ENCODE assay signal across 1 fruit fly cellular context in genomic region chr2L:7984889-7985514, dm6.
A peak's percentile ranks its signal among the peaks of the same experiment; 100 is the strongest.
TF ChIP-seq lines count a peak whose summit lies in the region.

No protein-coding gene starts in this region.

TF ChIP-seq in whole organism, embryonic, 481 proteins besides CTCF, POLR2A, EP300 and RAD21 (continued from another document):
- TF ChIP-seq CG15479 (GFP tag; optimal IDR thresholded peaks at IDR 0.05; lab: Kevin White, UChicago) (peak; percentile 28), vnd (GFP tag; IDR thresholded peaks at IDR 0.05; lab: Robert Waterston, UW; ENCODE audit: partially characterized antibody) (peak; percentile 70), CG12659 (GFP tag; optimal IDR thresholded peaks at IDR 0.05; lab: Kevin White, UChicago) (peak; percentile 5), CG2678 (tag; optimal IDR thresholded peaks at IDR 0.05; lab: Kevin White, UChicago) (peak; percentile 27), CkIIα-i1 (GFP tag; IDR thresholded peaks at IDR 0.05; lab: Robert Waterston, UW) (no peak), Trl (optimal IDR thresholded peaks at IDR 0.05; lab: Kevin White, UChicago) (peak; percentile 27 to 38), Trl (GFP tag; optimal IDR thresholded peaks at IDR 0.05; lab: Kevin White, UChicago) (peak; percentile 7), wdn (GFP tag; IDR thresholded peaks at IDR 0.05; lab: Robert Waterston, UW) (no peak), CG8281 (tag; optimal IDR thresholded peaks at IDR 0.05; lab: Kevin White, UChicago) (peak; percentile 92), sqz (GFP tag; optimal IDR thresholded peaks at IDR 0.05; lab: Kevin White, UChicago) (peak; percentile 5), CG30403 (GFP tag; optimal IDR thresholded peaks at IDR 0.05; lab: Kevin White, UChicago) (peak; percentile 27), CG2120 (GFP tag; optimal IDR thresholded peaks at IDR 0.05; lab: Kevin White, UChicago) (peak; percentile 11), unpg (GFP tag; optimal IDR thresholded peaks at IDR 0.05; lab: Kevin White, UChicago) (peak; percentile 21), ato (GFP tag; IDR thresholded peaks at IDR 0.05; lab: Robert Waterston, UW; ENCODE audit: partially characterized antibody) (peak; percentile 8; the same call in 1 of the 2 replicates), tin (GFP tag; optimal IDR thresholded peaks at IDR 0.05; lab: Kevin White, UChicago) (peak; percentile 53), sna (GFP tag; IDR thresholded peaks at IDR 0.05; lab: Robert Waterston, UW; ENCODE audit: partially characterized antibody) (peak; percentile 31; the same call in 1 of the 2 replicates), CG8089 (GFP tag; optimal IDR thresholded peaks at IDR 0.05; lab: Kevin White, UChicago) (no peak), Hr3 (GFP tag; optimal IDR thresholded peaks at IDR 0.05; lab: Kevin White, UChicago) (no peak), CG32772 (GFP tag; IDR thresholded peaks at IDR 0.05; lab: Robert Waterston, UW) (0 out of 2 replicates have a peak, but pooled peaks have one; percentile 9), CG5953 (GFP tag; IDR thresholded peaks at IDR 0.05; lab: Robert Waterston, UW) (no peak), eve (GFP tag; optimal IDR thresholded peaks at IDR 0.05; lab: Kevin White, UChicago) (no peak), az2 (GFP tag; optimal IDR thresholded peaks at IDR 0.05; lab: Kevin White, UChicago) (peak; percentile 19), Max (GFP tag; optimal IDR thresholded peaks at IDR 0.05; lab: Kevin White, UChicago) (peak; percentile 5), CG17361 (GFP tag; IDR thresholded peaks at IDR 0.05; lab: Robert Waterston, UW) (peak; percentile 33; the same call in 1 of the 3 replicates), Six4 (GFP tag; optimal IDR thresholded peaks at IDR 0.05; lab: Kevin White, UChicago) (peak; percentile 17), CG18599 (GFP tag; optimal IDR thresholded peaks at IDR 0.05; lab: Kevin White, UChicago) (peak; percentile 18), nerfin-2 (GFP tag; IDR thresholded peaks at IDR 0.05; lab: Robert Waterston, UW; ENCODE audit: partially characterized antibody) (peak; percentile 64), trem (tag; optimal IDR thresholded peaks at IDR 0.05; lab: Kevin White, UChicago) (peak; percentile 5), CG1603 (tag; optimal IDR thresholded peaks at IDR 0.05; lab: Kevin White, UChicago) (peak; percentile 13), Pdp1 (GFP tag; optimal IDR thresholded peaks at IDR 0.05; lab: Kevin White, UChicago) (peak in 1 of 2 experiments; percentile 56), CG3163 (GFP tag; optimal IDR thresholded peaks at IDR 0.05; lab: Kevin White, UChicago) (peak; percentile 11), CG14441 (GFP tag; IDR thresholded peaks at IDR 0.05; lab: Robert Waterston, UW) (0 out of 2 replicates have a peak, but pooled peaks have one; percentile 8), CG10274 (GFP tag; optimal IDR thresholded peaks at IDR 0.05; lab: Kevin White, UChicago) (no peak), CG7839 (tag; optimal IDR thresholded peaks at IDR 0.05; lab: Kevin White, UChicago) (peak; percentile 16), vvl (GFP tag; IDR thresholded peaks at IDR 0.05; lab: Robert Waterston, UW) (peak; percentile 45; the same call in 1 of the 2 replicates), dmrt99B (tag; optimal IDR thresholded peaks at IDR 0.05; lab: Kevin White, UChicago) (peak; percentile 20), Drgx (GFP tag; IDR thresholded peaks at IDR 0.05; lab: Robert Waterston, UW) (peak; percentile 39), Ssrp (tag; optimal IDR thresholded peaks at IDR 0.05; lab: Kevin White, UChicago) (peak; percentile 4), mirr (GFP tag; optimal IDR thresholded peaks at IDR 0.05; lab: Kevin White, UChicago) (peak; percentile 44), Neu2 (GFP tag; optimal IDR thresholded peaks at IDR 0.05; lab: Kevin White, UChicago; ENCODE audit: borderline replicate concordance) (peak; percentile 41), row (GFP tag; IDR thresholded peaks at IDR 0.05; lab: Robert Waterston, UW) (peak; percentile 63), CG10147 (GFP tag; optimal IDR thresholded peaks at IDR 0.05; lab: Kevin White, UChicago) (no peak), CG18476 (GFP tag; optimal IDR thresholded peaks at IDR 0.05; lab: Kevin White, UChicago) (peak; percentile 2), CG9437 (GFP tag; optimal IDR thresholded peaks at IDR 0.05; lab: Kevin White, UChicago) (peak; percentile 21), CG12769 (tag; optimal IDR thresholded peaks at IDR 0.05; lab: Kevin White, UChicago) (no peak), Med (GFP tag; lab: Kevin White, UChicago) (peak; percentile 71), CG11695 (GFP tag; IDR thresholded peaks at IDR 0.05; lab: Robert Waterston, UW) (0 out of 3 replicates have a peak, but pooled peaks have one; percentile 36), Hsf (GFP tag; optimal IDR thresholded peaks at IDR 0.05; lab: Kevin White, UChicago) (peak; percentile 28), Hr51 (GFP tag; optimal IDR thresholded peaks at IDR 0.05; lab: Kevin White, UChicago) (peak in 1 of 2 experiments; percentile 22), Blimp-1 (GFP tag; optimal IDR thresholded peaks at IDR 0.05; lab: Kevin White, UChicago) (peak; percentile 17), bcd (GFP tag; optimal IDR thresholded peaks at IDR 0.05; lab: Kevin White, UChicago) (peak; percentile 6), CG11504 (tag; optimal IDR thresholded peaks at IDR 0.05; lab: Kevin White, UChicago) (peak; percentile 42), CG10979 (tag; optimal IDR thresholded peaks at IDR 0.05; lab: Kevin White, UChicago) (peak; percentile 31), CG13624 (GFP tag; optimal IDR thresholded peaks at IDR 0.05; lab: Kevin White, UChicago) (peak; percentile 34), phol (tag; optimal IDR thresholded peaks at IDR 0.05; lab: Kevin White, UChicago) (peak; percentile 33), CG14710 (tag; optimal IDR thresholded peaks at IDR 0.05; lab: Kevin White, UChicago) (peak; percentile 7), CG17568 (GFP tag; optimal IDR thresholded peaks at IDR 0.05; lab: Kevin White, UChicago) (no peak), crp (GFP tag; optimal IDR thresholded peaks at IDR 0.05; lab: Kevin White, UChicago) (peak in 1 of 2 experiments; percentile 10), mld (GFP tag; IDR thresholded peaks at IDR 0.05; lab: Robert Waterston, UW; ENCODE audit: partially characterized antibody) (peak; percentile 57; the same call in 2 of the 3 replicates), onecut (GFP tag; IDR thresholded peaks at IDR 0.05; lab: Robert Waterston, UW) (peak; percentile 23; the same call in 1 of the 2 replicates), tna (GFP tag; IDR thresholded peaks at IDR 0.05; lab: Robert Waterston, UW; ENCODE audit: partially characterized antibody) (peak; percentile 68; the same call in 1 of the 2 replicates), Ets65A (GFP tag; lab: Kevin White, UChicago) (peak; percentile 92), ranshi (GFP tag; IDR thresholded peaks at IDR 0.05; lab: Robert Waterston, UW) (0 out of 2 replicates have a peak, but pooled peaks have one; percentile 12), Poxn (GFP tag; IDR thresholded peaks at IDR 0.05; lab: Robert Waterston, UW) (no peak), Ada2b (GFP tag; IDR thresholded peaks at IDR 0.05; lab: Robert Waterston, UW) (0 out of 2 replicates have a peak, but pooled peaks have one; percentile 12), twi (tag; optimal IDR thresholded peaks at IDR 0.05; lab: Kevin White, UChicago) (no peak), gfzf (GFP tag; optimal IDR thresholded peaks at IDR 0.05; lab: Kevin White, UChicago) (no peak), pnt (GFP tag; optimal IDR thresholded peaks at IDR 0.05; lab: Kevin White, UChicago) (no peak), her (GFP tag; optimal IDR thresholded peaks at IDR 0.05; lab: Kevin White, UChicago) (no peak), CG14860 (GFP tag; IDR thresholded peaks at IDR 0.05; lab: Robert Waterston, UW; ENCODE audit: partially characterized antibody) (peak; percentile 84), CG10959 (GFP tag; IDR thresholded peaks at IDR 0.05; lab: Robert Waterston, UW) (no peak), Tbp (GFP tag; optimal IDR thresholded peaks at IDR 0.05; lab: Kevin White, UChicago) (no peak), Atf6 (GFP tag; IDR thresholded peaks at IDR 0.05; lab: Robert Waterston, UW) (peak; percentile 38; the same call in 1 of the 2 replicates)
